Fruit fly (Drosophila melanogaster) whole organism, embryonic: ENCODE measurements around the gene ps.

ENCODE experiments used
- CG11695 ChIP-seq: fragments of 200-800 bp; sonication (Bioruptor generic); IDR thresholded peaks from 3 replicates; pipeline ENCODE4 v1.3.6; 2022; ENCODE audit warnings: missing biosample characterization, missing genetic modification characterization
- CG11696 ChIP-seq: fragments of 200-800 bp; sonication (Bioruptor generic); IDR thresholded peaks from 2 replicates; pipeline ENCODE4 v1.3.6; 2022; ENCODE audit warnings: missing biosample characterization, missing genetic modification characterization
- CG12769 ChIP-seq: fragments of 200-800 bp; sonication (Bioruptor generic); optimal IDR thresholded peaks from 2 replicates; lab custom pipeline; 2019; ENCODE audit warnings: missing biosample characterization, mild to moderate bottlenecking, missing genetic modification characterization, moderate library complexity
- CG12942 ChIP-seq: fragments of 200-800 bp; sonication (Bioruptor generic); optimal IDR thresholded peaks from 3 replicates; lab custom pipeline; 2016; ENCODE audit warnings: missing biosample characterization, missing genetic modification characterization
- CG15479 ChIP-seq: fragments of 200-800 bp; sonication (Bioruptor generic); optimal IDR thresholded peaks from 3 replicates; lab custom pipeline; 2019; ENCODE audit warnings: missing biosample characterization, mild to moderate bottlenecking, missing genetic modification characterization, moderate library complexity
- CG2199 ChIP-seq: fragments of 200-800 bp; sonication (Bioruptor generic); IDR thresholded peaks from 3 replicates; pipeline ENCODE4 v1.3.6; 2022; ENCODE audit warnings: missing biosample characterization, missing genetic modification characterization
- CG31365 ChIP-seq: fragments of 200-800 bp; sonication (Bioruptor generic); optimal IDR thresholded peaks from 2 replicates; lab custom pipeline; 2018; ENCODE audit warnings: missing biosample characterization, mild to moderate bottlenecking, missing genetic modification characterization
- CG3847 ChIP-seq: fragments of 200-800 bp; sonication (Bioruptor generic); IDR thresholded peaks from 2 replicates; pipeline ENCODE4 v1.3.6; 2022; ENCODE audit warnings: missing biosample characterization, missing genetic modification characterization
- CG43689 ChIP-seq: fragments of 200-800 bp; sonication (Bioruptor generic); IDR thresholded peaks from 2 replicates; pipeline ENCODE4 v1.3.6; 2022; ENCODE audit warnings: missing biosample characterization, missing genetic modification characterization
- CG4730 ChIP-seq: fragments of 200-800 bp; sonication (Bioruptor generic); IDR thresholded peaks from 2 replicates; pipeline ENCODE4 v1.3.6; 2022; ENCODE audit warnings: missing biosample characterization, missing genetic modification characterization
- CG4820 ChIP-seq: fragments of 200-800 bp; sonication (Bioruptor generic); optimal IDR thresholded peaks from 3 replicates; lab custom pipeline; 2016; ENCODE audit warnings: missing biosample characterization, missing genetic modification characterization
- CG6175 ChIP-seq: fragments of 200-800 bp; sonication (Bioruptor generic); IDR thresholded peaks from 3 replicates; pipeline ENCODE4 v1.3.6; 2022; ENCODE audit warnings: missing biosample characterization, missing genetic modification characterization
- CG8089 ChIP-seq: fragments of 200-800 bp; sonication (Bioruptor generic); optimal IDR thresholded peaks from 3 replicates; lab custom pipeline; 2016; ENCODE audit warnings: missing biosample characterization, missing genetic modification characterization
- CG8924 ChIP-seq: fragments of 200-800 bp; optimal IDR thresholded peaks from 3 replicates; lab custom pipeline; 2019; ENCODE audit warnings: missing biosample characterization, mild to moderate bottlenecking, missing genetic modification characterization, moderate library complexity
- CTCF ChIP-seq: fragments of 200-800 bp; sonication (Bioruptor generic); optimal IDR thresholded peaks from 2 replicates; lab custom pipeline; 2017; ENCODE audit warnings: missing biosample characterization, mild to moderate bottlenecking, missing genetic modification characterization, moderate library complexity
- D ChIP-seq, 2 experiments: fragments of 200-800 bp in 1 of 2; fragments of >200 bp in 1 of 2; sonication (Bioruptor generic) in 1 of 2; optimal IDR thresholded peaks; 2 replicates in 1 of 2; 3 replicates in 1 of 2; lab custom pipeline; 2017; ENCODE audit warnings: mild to moderate bottlenecking in 1 of 2, missing biosample characterization in 1 of 2, missing genetic modification characterization in 1 of 2, missing genetic modification reagents in 1 of 2
- Doc3 ChIP-seq: fragments of 200-800 bp; sonication (Bioruptor generic); IDR thresholded peaks from 3 replicates; pipeline ENCODE4 v1.3.6; 2022; ENCODE audit warnings: missing biosample characterization, missing genetic modification characterization; ENCODE audit not compliant: partially characterized antibody
- Ets65A ChIP-seq: fragments of 200-800 bp; sonication (Bioruptor generic); peaks from one replicate; lab custom pipeline; 2016; ENCODE audit warnings: missing biosample characterization, missing genetic modification characterization
- Fer2 ChIP-seq: fragments of 200-800 bp; sonication (Bioruptor generic); optimal IDR thresholded peaks from 2 replicates; lab custom pipeline; 2018; ENCODE audit warnings: missing biosample characterization, mild to moderate bottlenecking, missing genetic modification characterization, moderate library complexity
- GATAe ChIP-seq: fragments of 200-800 bp; sonication (Bioruptor generic); conservative IDR thresholded peaks from 2 replicates; pipeline ENCODE4 v1.3.6; 2022; ENCODE audit warnings: missing biosample characterization, missing genetic modification characterization
- Med ChIP-seq: fragments of 200-800 bp; sonication (Bioruptor generic); peaks from one replicate; lab custom pipeline; 2016; ENCODE audit warnings: missing biosample characterization, missing genetic modification characterization, mild to moderate bottlenecking, inconsistent platforms, moderate library complexity
- NC2β ChIP-seq: fragments of 200-800 bp; sonication (Bioruptor generic); optimal IDR thresholded peaks from 2 replicates; lab custom pipeline; 2016; ENCODE audit warnings: missing biosample characterization, missing genetic modification characterization
- NK7.1 ChIP-seq: fragments of 200-800 bp; sonication (Bioruptor generic); optimal IDR thresholded peaks from 3 replicates; lab custom pipeline; 2016; ENCODE audit warnings: missing biosample characterization, missing genetic modification characterization
- Oaz ChIP-seq: fragments of 200-800 bp; sonication (Bioruptor generic); IDR thresholded peaks from 2 replicates; pipeline ENCODE4 v1.3.6; 2022; ENCODE audit warnings: missing biosample characterization, missing genetic modification characterization
- Oli ChIP-seq: fragments of 200-800 bp; sonication (Bioruptor generic); optimal IDR thresholded peaks from 2 replicates; lab custom pipeline; 2018; ENCODE audit warnings: missing biosample characterization, mild to moderate bottlenecking, missing genetic modification characterization, moderate library complexity
- Rfx ChIP-seq: fragments of 200-800 bp; sonication (Bioruptor generic); IDR thresholded peaks from 2 replicates; pipeline ENCODE4 v1.3.6; 2022; ENCODE audit warnings: missing biosample characterization, missing genetic modification characterization
- Scr ChIP-seq: fragments of 200-800 bp; sonication (Bioruptor generic); IDR thresholded peaks from 2 replicates; pipeline ENCODE4 v1.3.6; 2022; ENCODE audit warnings: missing biosample characterization, missing genetic modification characterization; ENCODE audit not compliant: partially characterized antibody
- Tbp ChIP-seq: fragments of >200 bp; optimal IDR thresholded peaks from 2 replicates; lab custom pipeline; 2018; ENCODE audit warnings: missing biosample characterization, missing genetic modification characterization
- cg ChIP-seq: fragments of 200-800 bp; sonication (Bioruptor generic); optimal IDR thresholded peaks from 3 replicates; lab custom pipeline; 2019; ENCODE audit warnings: missing biosample characterization, mild to moderate bottlenecking, missing genetic modification characterization, moderate library complexity
- chinmo ChIP-seq: fragments of 200-800 bp; sonication (Bioruptor generic); IDR thresholded peaks from 4 replicates; pipeline ENCODE4 v1.3.6; 2022; ENCODE audit warnings: missing biosample characterization, missing genetic modification characterization; ENCODE audit not compliant: partially characterized antibody
- chm ChIP-seq: fragments of 200-800 bp; sonication (Bioruptor generic); IDR thresholded peaks from 2 replicates; pipeline ENCODE4 v1.3.6; 2022; ENCODE audit warnings: missing biosample characterization, missing genetic modification characterization
- dmrt99B ChIP-seq: fragments of 200-800 bp; sonication (Bioruptor generic); optimal IDR thresholded peaks from 2 replicates; lab custom pipeline; 2018; ENCODE audit warnings: missing biosample characterization, mild to moderate bottlenecking, missing genetic modification characterization, moderate library complexity
- ftz-f1 ChIP-seq: fragments of 200-800 bp; sonication (Bioruptor generic); optimal IDR thresholded peaks from 2 replicates; lab custom pipeline; 2016; ENCODE audit warnings: missing biosample characterization, missing genetic modification characterization
- gsb ChIP-seq: fragments of 200-800 bp; sonication (Bioruptor generic); IDR thresholded peaks from 2 replicates; pipeline ENCODE4 v1.3.6; 2022; ENCODE audit warnings: missing biosample characterization, missing genetic modification characterization
- gt ChIP-seq: fragments of 200-800 bp; sonication (Bioruptor generic); IDR thresholded peaks from 2 replicates; pipeline ENCODE4 v1.3.6; 2022; ENCODE audit warnings: missing biosample characterization, missing genetic modification characterization
- mld ChIP-seq: fragments of 200-800 bp; sonication (Bioruptor generic); IDR thresholded peaks from 3 replicates; pipeline ENCODE4 v1.3.6; 2022; ENCODE audit warnings: missing biosample characterization, missing genetic modification characterization; ENCODE audit not compliant: partially characterized antibody
- otp ChIP-seq: fragments of 200-800 bp; sonication (Bioruptor generic); IDR thresholded peaks from 3 replicates; pipeline ENCODE4, ENCODE4 v1.3.6; 2022; ENCODE audit warnings: missing biosample characterization, missing genetic modification characterization
- pan ChIP-seq, 4 experiments: fragments of >200 bp in 3 of 4; fragments of 200-800 bp in 1 of 4; sonication (Bioruptor generic) in 1 of 4; optimal IDR thresholded peaks in 3 of 4; IDR thresholded peaks in 1 of 4; 2 replicates each; pipeline versions ENCODE4 v1.3.6 to Lab custom; 2017 to 2022; ENCODE audit warnings: missing biosample characterization in 2 of 4, missing genetic modification characterization in 2 of 4, mixed read lengths in 1 of 4
- sd ChIP-seq: fragments of 200-800 bp; sonication (Bioruptor generic); optimal IDR thresholded peaks from 3 replicates; lab custom pipeline; 2018; ENCODE audit warnings: missing biosample characterization, mild to moderate bottlenecking, missing genetic modification characterization, moderate library complexity
- sim ChIP-seq: fragments of 200-800 bp; sonication (Bioruptor generic); IDR thresholded peaks from 2 replicates; pipeline ENCODE4 v1.3.6; 2022; ENCODE audit warnings: missing biosample characterization, missing genetic modification characterization
- sob ChIP-seq: fragments of 200-800 bp; sonication (Bioruptor generic); IDR thresholded peaks from 2 replicates; pipeline ENCODE4 v1.3.6; 2022; ENCODE audit warnings: missing biosample characterization, missing genetic modification characterization
- sr ChIP-seq: fragments of 200-800 bp; sonication (Bioruptor generic); IDR thresholded peaks from 3 replicates; pipeline ENCODE4 v1.3.6; 2022; ENCODE audit warnings: missing biosample characterization, missing genetic modification characterization
- tin ChIP-seq: fragments of 200-800 bp; sonication (Bioruptor generic); optimal IDR thresholded peaks from 3 replicates; lab custom pipeline; 2016; ENCODE audit warnings: missing biosample characterization, missing genetic modification characterization
- trem ChIP-seq: fragments of 200-800 bp; optimal IDR thresholded peaks from 3 replicates; lab custom pipeline; 2019; ENCODE audit warnings: missing biosample characterization, mild to moderate bottlenecking, missing genetic modification characterization, moderate library complexity
- tup ChIP-seq: fragments of 200-800 bp; sonication (Bioruptor generic); optimal IDR thresholded peaks from 2 replicates; lab custom pipeline; 2016; ENCODE audit warnings: missing biosample characterization, mild to moderate bottlenecking, missing genetic modification characterization, moderate library complexity
- tx ChIP-seq: fragments of 200-800 bp; sonication (Bioruptor generic); optimal IDR thresholded peaks from 2 replicates; lab custom pipeline; 2016; ENCODE audit warnings: missing biosample characterization, missing genetic modification characterization
- unpg ChIP-seq: fragments of 200-800 bp; sonication (Bioruptor generic); optimal IDR thresholded peaks from 3 replicates; lab custom pipeline; 2018; ENCODE audit warnings: missing biosample characterization, mild to moderate bottlenecking, missing genetic modification characterization, moderate library complexity
- vvl ChIP-seq: fragments of 200-800 bp; sonication (Bioruptor generic); IDR thresholded peaks from 2 replicates; pipeline ENCODE4 v1.3.6; 2022; ENCODE audit warnings: missing biosample characterization, missing genetic modification characterization
- z ChIP-seq: fragments of 200-800 bp; sonication (Bioruptor generic); IDR thresholded peaks from 3 replicates; pipeline ENCODE4 v1.3.6; 2022; ENCODE audit warnings: missing biosample characterization, missing genetic modification characterization
- zen ChIP-seq: fragments of 200-800 bp; sonication (Bioruptor generic); optimal IDR thresholded peaks from 3 replicates; lab custom pipeline; 2018; ENCODE audit warnings: missing biosample characterization, mild to moderate bottlenecking, missing genetic modification characterization, moderate library complexity

Gene ps

dm6 chr3R:9433774-9434173 is 16.0 kb downstream of the ps start:
- TF ChIP-seq Fer2 (no peak), Doc3 (GFP tag; lab: Robert Waterston, UW) (no peak), CG43689 (no peak), ftz-f1 (GFP tag; lab: Kevin White, UChicago) (peak; percentile 59), Tbp (GFP tag; lab: Kevin White, UChicago) (no peak), CG3847 (GFP tag; lab: Robert Waterston, UW) (no peak), vvl (GFP tag; lab: Robert Waterston, UW) (peak; percentile 53), chinmo (GFP tag; lab: Robert Waterston, UW) (peak; percentile 84; the same call in 3 of the 4 replicates), Oli (no peak), cg (no peak), chm (GFP tag; lab: Robert Waterston, UW) (0 out of 2 replicates have a peak, but pooled peaks have one; percentile 27), Rfx (GFP tag; lab: Robert Waterston, UW) (0 out of 2 replicates have a peak, but pooled peaks have one; percentile 13), pan (optimal IDR thresholded peaks at IDR 0.05; lab: Kevin White, UChicago) (no peak), pan (GFP tag; optimal IDR thresholded peaks at IDR 0.05 in 1 of 2, IDR thresholded peaks at IDR 0.05 in 1 of 2) (no peak), tin (GFP tag; lab: Kevin White, UChicago) (no peak), GATAe (GFP tag; lab: Robert Waterston, UW) (no peak), CG4820 (no peak), sd (tag; lab: Kevin White, UChicago) (no peak), CG12769 (tag; lab: Kevin White, UChicago) (peak; percentile 34), unpg (GFP tag; lab: Kevin White, UChicago) (no peak), Scr (GFP tag; lab: Robert Waterston, UW) (no peak), tx (no peak), CG11696 (no peak), z (GFP tag; lab: Robert Waterston, UW) (no peak), CG31365 (tag; lab: Kevin White, UChicago) (no peak), NC2β (no peak), CTCF (GFP tag; lab: Kevin White, UChicago) (no peak), Med (peak; percentile 58), Ets65A (GFP tag; lab: Kevin White, UChicago) (peak; percentile 26), D (optimal IDR thresholded peaks at IDR 0.05; lab: Kevin White, UChicago) (no peak), D (GFP tag; optimal IDR thresholded peaks at IDR 0.05; lab: Kevin White, UChicago) (no peak), otp (GFP tag; lab: Robert Waterston, UW) (no peak)

DNA sequence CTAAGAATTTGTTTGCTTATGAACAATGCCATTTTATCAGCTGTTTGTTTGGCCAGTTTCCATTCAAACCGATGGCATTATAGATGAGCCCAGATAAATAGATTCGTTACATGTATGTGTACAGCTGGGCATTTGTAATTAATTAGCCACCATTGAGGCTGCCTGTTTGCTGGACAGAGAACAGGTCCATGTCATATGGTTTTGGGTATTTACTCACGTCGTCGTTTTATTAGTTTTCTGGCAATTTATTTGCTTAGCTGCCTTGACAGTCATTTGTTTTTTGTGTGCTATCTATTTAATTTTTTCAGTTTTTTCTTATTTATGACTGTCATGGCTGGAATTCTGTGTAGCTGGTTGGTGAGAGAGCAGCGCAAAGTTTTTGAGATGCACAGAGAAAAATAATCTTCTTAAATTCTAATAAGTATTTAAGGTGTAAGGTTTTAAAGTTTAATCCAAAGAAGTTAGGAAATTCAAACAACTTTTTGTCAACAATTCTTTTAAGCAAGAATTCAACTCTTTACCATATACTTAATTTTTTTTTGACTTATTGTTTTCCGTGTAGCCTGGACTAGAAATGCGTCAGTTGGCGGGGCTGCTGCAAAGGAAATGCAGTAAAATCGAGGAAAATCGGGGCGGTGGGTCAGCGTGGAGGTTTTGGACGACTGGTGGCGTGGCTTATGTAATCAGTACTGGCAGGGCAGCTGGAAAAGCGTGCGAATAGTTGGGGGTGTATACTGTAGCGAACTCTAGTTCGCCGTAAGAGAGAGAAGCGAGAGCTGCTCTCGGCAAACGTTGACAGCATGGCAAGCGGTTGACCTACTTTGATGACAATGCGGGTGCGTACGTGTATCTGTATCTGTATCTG is 17.0 kb downstream of the ps start:
- TF ChIP-seq sob (GFP tag; lab: Robert Waterston, UW), result peak; percentile 92
- no peak for TF ChIP-seq CG15479 (GFP tag; lab: Kevin White, UChicago)
- TF ChIP-seq gt (GFP tag; lab: Robert Waterston, UW), result 0 out of 2 replicates have a peak, but pooled peaks have one; percentile 7
- TF ChIP-seq CG8924, result peak; percentile 91
- peak; percentile 69 for TF ChIP-seq trem
- TF ChIP-seq CG2199 (GFP tag; lab: Robert Waterston, UW), result peak; percentile 50; the same call in 1 of the 3 replicates
- TF ChIP-seq CG6175 (GFP tag; lab: Robert Waterston, UW), result peak; percentile 70
- TF ChIP-seq gsb (GFP tag; lab: Robert Waterston, UW), result peak; percentile 76
- TF ChIP-seq CG12942 (GFP tag; lab: Kevin White, UChicago), result peak; percentile 57
- TF ChIP-seq dmrt99B (tag; lab: Kevin White, UChicago), result peak; percentile 82
- TF ChIP-seq sim (GFP tag; lab: Robert Waterston, UW), result peak; percentile 57; the same call in 1 of the 2 replicates
- TF ChIP-seq zen (tag; lab: Kevin White, UChicago), result peak; percentile 72
- peak; percentile 60 for TF ChIP-seq tup (GFP tag; lab: Kevin White, UChicago)
- peak; percentile 69 for TF ChIP-seq CG8089 (GFP tag; lab: Kevin White, UChicago)
- peak; percentile 67 for TF ChIP-seq NK7.1
- TF ChIP-seq mld (GFP tag; lab: Robert Waterston, UW), result no peak
- peak; percentile 77 for TF ChIP-seq CG4730
- peak; percentile 88 for TF ChIP-seq CG11695
- TF ChIP-seq sr, result 0 out of 3 replicates have a peak, but pooled peaks have one; percentile 32
- peak; percentile 85 for TF ChIP-seq Oaz
